Fruit fly (Drosophila melanogaster) whole organism, embryonic: ENCODE results near the gene CG5938.

ENCODE experiments used
- Antp ChIP-seq: fragments of 200-800 bp; sonication (Bioruptor generic); optimal IDR thresholded peaks from 3 replicates; lab custom pipeline; 2016; ENCODE audit warnings: missing biosample characterization, missing genetic modification characterization
- CG12104 ChIP-seq: fragments of 200-800 bp; sonication (Bioruptor generic); optimal IDR thresholded peaks from 3 replicates; lab custom pipeline; 2016; ENCODE audit warnings: missing biosample characterization, missing genetic modification characterization
- CG12769 ChIP-seq: fragments of 200-800 bp; sonication (Bioruptor generic); optimal IDR thresholded peaks from 2 replicates; lab custom pipeline; 2019; ENCODE audit warnings: missing biosample characterization, mild to moderate bottlenecking, missing genetic modification characterization, moderate library complexity
- CG14965 ChIP-seq: fragments of 200-800 bp; sonication (Bioruptor generic); optimal IDR thresholded peaks from 2 replicates; lab custom pipeline; 2016; ENCODE audit warnings: missing biosample characterization, missing genetic modification characterization, borderline replicate concordance
- CG15514 ChIP-seq: fragments of 200-800 bp; sonication (Bioruptor generic); optimal IDR thresholded peaks from 3 replicates; lab custom pipeline; 2017; ENCODE audit warnings: missing biosample characterization, missing genetic modification characterization, mild to moderate bottlenecking, moderate library complexity, missing genetic modification reagents
- CG1603 ChIP-seq: fragments of 200-800 bp; sonication (Bioruptor generic); optimal IDR thresholded peaks from 2 replicates; lab custom pipeline; 2019; ENCODE audit warnings: missing biosample characterization, mild to moderate bottlenecking, missing genetic modification characterization, moderate library complexity
- CG17328 ChIP-seq: fragments of 200-800 bp; sonication (Bioruptor generic); IDR thresholded peaks from 2 replicates; pipeline ENCODE4 v1.3.6; 2022; ENCODE audit warnings: missing biosample characterization, missing genetic modification characterization
- CG17385 ChIP-seq: fragments of 200-800 bp; sonication (Bioruptor generic); optimal IDR thresholded peaks from 3 replicates; lab custom pipeline; 2018; ENCODE audit warnings: missing biosample characterization, mild to moderate bottlenecking, missing genetic modification characterization
- CG17912 ChIP-seq: fragments of 200-800 bp; sonication (Bioruptor generic); optimal IDR thresholded peaks from 2 replicates; lab custom pipeline; 2018; ENCODE audit warnings: missing biosample characterization, mild to moderate bottlenecking, missing genetic modification characterization
- CG2120 ChIP-seq: fragments of 200-800 bp; sonication (Bioruptor generic); optimal IDR thresholded peaks from 3 replicates; lab custom pipeline; 2016; ENCODE audit warnings: missing biosample characterization, missing genetic modification characterization
- CG30020 ChIP-seq: fragments of 200-800 bp; optimal IDR thresholded peaks from 2 replicates; lab custom pipeline; 2019; ENCODE audit warnings: missing biosample characterization, mild to moderate bottlenecking, missing genetic modification characterization, moderate library complexity
- CG3726 ChIP-seq: fragments of 200-800 bp; sonication (Bioruptor generic); IDR thresholded peaks from 3 replicates; pipeline ENCODE4, ENCODE4 v1.3.6; 2022; ENCODE audit warnings: missing biosample characterization, missing genetic modification characterization
- CG3995 ChIP-seq: fragments of 200-800 bp; sonication (Bioruptor generic); optimal IDR thresholded peaks from 3 replicates; lab custom pipeline; 2016; ENCODE audit warnings: missing biosample characterization, missing genetic modification characterization
- CG4328 ChIP-seq: fragments of 200-800 bp; sonication (Bioruptor generic); optimal IDR thresholded peaks from 3 replicates; lab custom pipeline; 2017; ENCODE audit warnings: missing biosample characterization, missing genetic modification reagents, missing genetic modification characterization
- CG43689 ChIP-seq: fragments of 200-800 bp; sonication (Bioruptor generic); IDR thresholded peaks from 2 replicates; pipeline ENCODE4 v1.3.6; 2022; ENCODE audit warnings: missing biosample characterization, missing genetic modification characterization
- CG4854 ChIP-seq: fragments of 200-800 bp; sonication (Bioruptor generic); optimal IDR thresholded peaks from 2 replicates; lab custom pipeline; 2016; ENCODE audit warnings: missing biosample characterization, missing genetic modification characterization, inconsistent platforms
- CG6175 ChIP-seq: fragments of 200-800 bp; sonication (Bioruptor generic); IDR thresholded peaks from 3 replicates; pipeline ENCODE4 v1.3.6; 2022; ENCODE audit warnings: missing biosample characterization, missing genetic modification characterization
- CG6254 ChIP-seq: fragments of 200-800 bp; sonication (Bioruptor generic); optimal IDR thresholded peaks from 3 replicates; lab custom pipeline; 2017; ENCODE audit warnings: mild to moderate bottlenecking, missing biosample characterization, missing genetic modification reagents, missing genetic modification characterization
- CG9727 ChIP-seq: fragments of 200-800 bp; sonication (Bioruptor generic); optimal IDR thresholded peaks from 3 replicates; lab custom pipeline; 2017; ENCODE audit warnings: missing biosample characterization, mild to moderate bottlenecking, missing genetic modification characterization
- D ChIP-seq, 2 experiments: fragments of 200-800 bp in 1 of 2; fragments of >200 bp in 1 of 2; sonication (Bioruptor generic) in 1 of 2; optimal IDR thresholded peaks; 2 replicates in 1 of 2; 3 replicates in 1 of 2; lab custom pipeline; 2017; ENCODE audit warnings: mild to moderate bottlenecking in 1 of 2, missing biosample characterization in 1 of 2, missing genetic modification characterization in 1 of 2, missing genetic modification reagents in 1 of 2
- Deaf1 ChIP-seq: fragments of 200-800 bp; optimal IDR thresholded peaks from 3 replicates; lab custom pipeline; 2019; ENCODE audit warnings: missing biosample characterization, mild to moderate bottlenecking, missing genetic modification characterization, moderate library complexity
- Dip2 ChIP-seq: fragments of 200-800 bp; sonication (Bioruptor generic); IDR thresholded peaks from 2 replicates; pipeline ENCODE4 v1.3.6; 2022; ENCODE audit warnings: missing biosample characterization, missing genetic modification characterization
- E2f2 ChIP-seq: fragments of 200-800 bp; sonication (Bioruptor generic); IDR thresholded peaks from 2 replicates; pipeline ENCODE4 v1.3.6; 2022; ENCODE audit warnings: missing biosample characterization, missing genetic modification characterization
- Fer1 ChIP-seq: fragments of 200-800 bp; sonication (Bioruptor generic); optimal IDR thresholded peaks from 2 replicates; lab custom pipeline; 2017; ENCODE audit warnings: missing biosample characterization, mild to moderate bottlenecking, missing genetic modification characterization
- GATAe ChIP-seq: fragments of 200-800 bp; sonication (Bioruptor generic); conservative IDR thresholded peaks from 2 replicates; pipeline ENCODE4 v1.3.6; 2022; ENCODE audit warnings: missing biosample characterization, missing genetic modification characterization
- Hey ChIP-seq: fragments of 200-800 bp; sonication (Bioruptor generic); optimal IDR thresholded peaks from 3 replicates; lab custom pipeline; 2018; ENCODE audit warnings: missing biosample characterization, mild to moderate bottlenecking, missing genetic modification characterization
- Mes4 ChIP-seq: fragments of 200-800 bp; sonication (Bioruptor generic); optimal IDR thresholded peaks from 2 replicates; lab custom pipeline; 2016; ENCODE audit warnings: missing biosample characterization, missing genetic modification characterization
- Optix ChIP-seq: fragments of 200-800 bp; sonication (Bioruptor generic); IDR thresholded peaks from 3 replicates; pipeline ENCODE4 v1.3.6; 2022; ENCODE audit warnings: missing biosample characterization, missing genetic modification characterization
- Poxn ChIP-seq: fragments of 200-800 bp; sonication (Bioruptor generic); IDR thresholded peaks from 2 replicates; pipeline ENCODE4 v1.3.6; 2022; ENCODE audit warnings: missing biosample characterization, missing genetic modification characterization
- Six4 ChIP-seq: fragments of 200-800 bp; sonication (Bioruptor generic); optimal IDR thresholded peaks from 2 replicates; lab custom pipeline; 2016; ENCODE audit warnings: missing biosample characterization, missing genetic modification characterization
- Sry-β ChIP-seq: fragments of 200-800 bp; sonication (Bioruptor generic); optimal IDR thresholded peaks from 2 replicates; lab custom pipeline; 2018; ENCODE audit warnings: missing biosample characterization, mild to moderate bottlenecking, missing genetic modification characterization, moderate library complexity
- bigmax ChIP-seq: fragments of 200-800 bp; sonication (Bioruptor generic); optimal IDR thresholded peaks from 2 replicates; lab custom pipeline; 2018; ENCODE audit warnings: missing biosample characterization, mild to moderate bottlenecking, missing genetic modification characterization
- bsh ChIP-seq, 2 experiments: fragments of 200-800 bp; sonication (Bioruptor generic); optimal IDR thresholded peaks; 2 replicates each; lab custom pipeline; 2017 to 2018; ENCODE audit warnings: mild to moderate bottlenecking in 2 of 2, missing biosample characterization in 2 of 2, missing genetic modification characterization in 2 of 2, moderate library complexity in 1 of 2
- dmrt11E ChIP-seq: fragments of 200-800 bp; sonication (Bioruptor generic); optimal IDR thresholded peaks from 3 replicates; lab custom pipeline; 2018; ENCODE audit warnings: missing biosample characterization, mild to moderate bottlenecking, missing genetic modification characterization, moderate library complexity
- ems ChIP-seq: fragments of 200-800 bp; sonication (Bioruptor generic); optimal IDR thresholded peaks from 3 replicates; lab custom pipeline; 2016; ENCODE audit warnings: missing biosample characterization, missing genetic modification characterization
- esg ChIP-seq: fragments of 200-800 bp; sonication (Bioruptor generic); conservative IDR thresholded peaks from 2 replicates; pipeline ENCODE4 v1.3.6; 2022; ENCODE audit warnings: missing biosample characterization, missing genetic modification characterization
- ewg ChIP-seq: fragments of 200-800 bp; sonication (Bioruptor generic); optimal IDR thresholded peaks from 3 replicates; lab custom pipeline; 2017; ENCODE audit warnings: mild to moderate bottlenecking, missing biosample characterization, missing genetic modification reagents, missing genetic modification characterization
- fru ChIP-seq: fragments of >200 bp; optimal IDR thresholded peaks from 2 replicates; lab custom pipeline; 2017
- her ChIP-seq: fragments of 200-800 bp; sonication (Bioruptor generic); optimal IDR thresholded peaks from 2 replicates; lab custom pipeline; 2016; ENCODE audit warnings: missing biosample characterization, missing genetic modification characterization
- jigr1 ChIP-seq: fragments of 200-800 bp; sonication (Bioruptor generic); IDR thresholded peaks from 3 replicates; pipeline ENCODE4 v1.3.6; 2022; ENCODE audit warnings: missing biosample characterization, missing genetic modification characterization
- lola ChIP-seq, 3 experiments: fragments of >200 bp in 2 of 3; fragments of 200-800 bp in 1 of 3; sonication (Bioruptor generic) in 1 of 3; optimal IDR thresholded peaks; 2 replicates each; lab custom pipeline; 2017 to 2019; ENCODE audit warnings: missing biosample characterization in 3 of 3, missing genetic modification characterization in 3 of 3, mild to moderate bottlenecking in 1 of 3, moderate library complexity in 1 of 3
- onecut ChIP-seq: fragments of 200-800 bp; sonication (Bioruptor generic); IDR thresholded peaks from 2 replicates; pipeline ENCODE4 v1.3.6; 2022; ENCODE audit warnings: missing biosample characterization, missing genetic modification characterization
- p53 ChIP-seq: fragments of 200-800 bp; sonication (Bioruptor generic); optimal IDR thresholded peaks from 2 replicates; lab custom pipeline; 2016; ENCODE audit warnings: missing biosample characterization, missing genetic modification characterization
- pan ChIP-seq, 4 experiments: fragments of >200 bp in 3 of 4; fragments of 200-800 bp in 1 of 4; sonication (Bioruptor generic) in 1 of 4; optimal IDR thresholded peaks in 3 of 4; IDR thresholded peaks in 1 of 4; 2 replicates each; pipeline versions ENCODE4 v1.3.6 to Lab custom; 2017 to 2022; ENCODE audit warnings: missing biosample characterization in 2 of 4, missing genetic modification characterization in 2 of 4, mixed read lengths in 1 of 4
- salm ChIP-seq: fragments of 200-800 bp; sonication (Bioruptor generic); optimal IDR thresholded peaks from 2 replicates; lab custom pipeline; 2018; ENCODE audit warnings: missing biosample characterization, mild to moderate bottlenecking, missing genetic modification characterization
- trem ChIP-seq: fragments of 200-800 bp; optimal IDR thresholded peaks from 3 replicates; lab custom pipeline; 2019; ENCODE audit warnings: missing biosample characterization, mild to moderate bottlenecking, missing genetic modification characterization, moderate library complexity
- vfl ChIP-seq: fragments of 200-800 bp; sonication (Bioruptor generic); optimal IDR thresholded peaks from 2 replicates; lab custom pipeline; 2016; ENCODE audit warnings: missing biosample characterization, missing genetic modification characterization
- vvl ChIP-seq: fragments of 200-800 bp; sonication (Bioruptor generic); IDR thresholded peaks from 2 replicates; pipeline ENCODE4 v1.3.6; 2022; ENCODE audit warnings: missing biosample characterization, missing genetic modification characterization
- zfh2 ChIP-seq: fragments of 200-800 bp; sonication (Bioruptor generic); optimal IDR thresholded peaks from 2 replicates; lab custom pipeline; 2016; ENCODE audit warnings: missing biosample characterization, missing genetic modification characterization

Gene CG5938

dm6 chr3R:27263434-27264215, 11.0 kb upstream of the CG5938 start, which contains the start of gene woc (continued):
- TF ChIP-seq esg (GFP tag; lab: Robert Waterston, UW) (peak; percentile 34; the same call in 1 of the 2 replicates), CG12104 (GFP tag; lab: Kevin White, UChicago) (peak; percentile 43), CG17385 (GFP tag; lab: Kevin White, UChicago) (no peak), CG15514 (GFP tag; lab: Kevin White, UChicago) (no peak), salm (tag; lab: Kevin White, UChicago) (no peak), Mes4 (GFP tag; lab: Kevin White, UChicago) (no peak), jigr1 (GFP tag; lab: Robert Waterston, UW) (no peak), CG14965 (GFP tag; lab: Kevin White, UChicago) (no peak), CG17328 (GFP tag; lab: Robert Waterston, UW) (peak; percentile 61), her (GFP tag; lab: Kevin White, UChicago) (peak; percentile 60), CG3726 (peak; percentile 55; the same call in 1 of the 3 replicates), CG4854 (GFP tag; lab: Kevin White, UChicago) (no peak), dmrt11E (tag; lab: Kevin White, UChicago) (no peak), lola (GFP tag; optimal IDR thresholded peaks at IDR 0.05; lab: Kevin White, UChicago) (peak in 1 of 3 experiments; percentile 5), CG43689 (no peak), onecut (no peak), bigmax (GFP tag; lab: Kevin White, UChicago) (peak; percentile 40), Sry-β (no peak), Antp (peak; percentile 70), trem (tag; lab: Kevin White, UChicago) (peak; percentile 99), GATAe (no peak), CG6175 (no peak), Hey (no peak), zfh2 (GFP tag; lab: Kevin White, UChicago) (peak; percentile 71), p53 (GFP tag; lab: Kevin White, UChicago) (no peak), Dip2 (no peak), vvl (GFP tag; lab: Robert Waterston, UW) (peak; percentile 45), Six4 (GFP tag; lab: Kevin White, UChicago) (no peak), fru (lab: Kevin White, UChicago) (no peak), pan (optimal IDR thresholded peaks at IDR 0.05; lab: Kevin White, UChicago) (no peak), pan (GFP tag; optimal IDR thresholded peaks at IDR 0.05 in 1 of 2, IDR thresholded peaks at IDR 0.05 in 1 of 2) (no peak), CG6254 (GFP tag; lab: Kevin White, UChicago) (no peak), CG9727 (GFP tag; lab: Kevin White, UChicago) (peak; percentile 64), E2f2 (GFP tag; lab: Robert Waterston, UW) (peak; percentile 83), D (optimal IDR thresholded peaks at IDR 0.05; lab: Kevin White, UChicago) (peak; percentile 91), D (GFP tag; optimal IDR thresholded peaks at IDR 0.05; lab: Kevin White, UChicago) (no peak), CG12769 (tag; lab: Kevin White, UChicago) (no peak), CG30020 (tag; lab: Kevin White, UChicago) (no peak), CG1603 (tag; lab: Kevin White, UChicago) (peak; percentile 81), CG3995 (GFP tag; lab: Kevin White, UChicago) (no peak), Deaf1 (tag; lab: Kevin White, UChicago) (no peak), Poxn (GFP tag; lab: Robert Waterston, UW) (no peak), CG2120 (GFP tag; lab: Kevin White, UChicago) (peak; percentile 78), CG17912 (no peak), Optix (GFP tag; lab: Robert Waterston, UW) (peak; percentile 28; the same call in 1 of the 3 replicates), bsh (GFP tag; optimal IDR thresholded peaks at IDR 0.05; lab: Kevin White, UChicago) (peak; percentile 30 to 92), ems (no peak), ewg (no peak), Fer1 (no peak), CG4328 (GFP tag; lab: Kevin White, UChicago) (no peak), vfl (GFP tag; lab: Kevin White, UChicago) (peak; percentile 52)
